Fruit fly (Drosophila melanogaster) whole organism, embryonic: Measurements from ENCODE around the gene CG7985.
A peak's percentile ranks its signal among the peaks of the same experiment; 100 is the strongest.

Experiments
- Aef1 ChIP-seq: fragments of 200-800 bp; sonication (Bioruptor generic); IDR thresholded peaks from 3 replicates; pipeline ENCODE4 v1.3.6; 2022; ENCODE audit warnings: missing biosample characterization, missing genetic modification characterization
- Atf-2 ChIP-seq: fragments of 200-800 bp; sonication (Bioruptor generic); optimal IDR thresholded peaks from 2 replicates; lab custom pipeline; 2016; ENCODE audit warnings: missing biosample characterization, missing genetic modification characterization
- BEAF-32 ChIP-seq: fragments of 200-800 bp; sonication (Bioruptor generic); optimal IDR thresholded peaks from 3 replicates; lab custom pipeline; 2017; ENCODE audit warnings: missing biosample characterization, missing genetic modification characterization, mild to moderate bottlenecking, moderate library complexity, missing genetic modification reagents
- CG10267 ChIP-seq: fragments of 200-800 bp; sonication (Bioruptor generic); optimal IDR thresholded peaks from 2 replicates; lab custom pipeline; 2018; ENCODE audit warnings: missing biosample characterization, mild to moderate bottlenecking, missing genetic modification characterization, moderate library complexity
- CG11723 ChIP-seq: fragments of 200-800 bp; sonication (Bioruptor generic); optimal IDR thresholded peaks from 2 replicates; lab custom pipeline; 2017; ENCODE audit warnings: missing biosample characterization, mild to moderate bottlenecking, missing genetic modification characterization
- CG12744 ChIP-seq: fragments of 200-800 bp; sonication (Bioruptor generic); optimal IDR thresholded peaks from 2 replicates; lab custom pipeline; 2016; ENCODE audit warnings: missing biosample characterization, missing genetic modification characterization
- CG13123 ChIP-seq: fragments of 200-800 bp; sonication (Bioruptor generic); optimal IDR thresholded peaks from 2 replicates; lab custom pipeline; 2016; ENCODE audit warnings: missing biosample characterization, missing genetic modification characterization
- CG13287 ChIP-seq: fragments of 200-800 bp; sonication (Bioruptor generic); IDR thresholded peaks from 2 replicates; pipeline ENCODE4 v1.3.6; 2022; ENCODE audit warnings: missing biosample characterization, missing genetic modification characterization; ENCODE audit not compliant: partially characterized antibody
- CG14710 ChIP-seq: fragments of 200-800 bp; sonication (Bioruptor generic); optimal IDR thresholded peaks from 3 replicates; lab custom pipeline; 2019; ENCODE audit warnings: missing biosample characterization, mild to moderate bottlenecking, missing genetic modification characterization, moderate library complexity
- CG14860 ChIP-seq: fragments of 200-800 bp; sonication (Bioruptor generic); IDR thresholded peaks from 3 replicates; pipeline ENCODE4 v1.3.6; 2022; ENCODE audit warnings: missing biosample characterization, missing genetic modification characterization; ENCODE audit not compliant: partially characterized antibody
- CG1602 ChIP-seq: fragments of 200-800 bp; sonication (Bioruptor generic); optimal IDR thresholded peaks from 3 replicates; lab custom pipeline; 2016; ENCODE audit warnings: missing biosample characterization, missing genetic modification characterization
- CG1603 ChIP-seq: fragments of 200-800 bp; sonication (Bioruptor generic); optimal IDR thresholded peaks from 2 replicates; lab custom pipeline; 2019; ENCODE audit warnings: missing biosample characterization, mild to moderate bottlenecking, missing genetic modification characterization, moderate library complexity
- CG16813 ChIP-seq: fragments of 200-800 bp; sonication (Bioruptor generic); IDR thresholded peaks from 3 replicates; pipeline ENCODE4 v1.3.6; 2022; ENCODE audit warnings: missing biosample characterization, missing genetic modification characterization; ENCODE audit not compliant: partially characterized antibody
- CG2116 ChIP-seq: fragments of 200-800 bp; sonication (Bioruptor generic); optimal IDR thresholded peaks from 3 replicates; lab custom pipeline; 2018; ENCODE audit warnings: missing biosample characterization, mild to moderate bottlenecking, missing genetic modification characterization
- CG30403 ChIP-seq: fragments of 200-800 bp; sonication (Bioruptor generic); optimal IDR thresholded peaks from 3 replicates; lab custom pipeline; 2016; ENCODE audit warnings: missing biosample characterization, missing genetic modification characterization
- CG3407 ChIP-seq: fragments of 200-800 bp; sonication (Bioruptor generic); optimal IDR thresholded peaks from 2 replicates; lab custom pipeline; 2018; ENCODE audit warnings: missing biosample characterization, mild to moderate bottlenecking, missing genetic modification characterization
- CG7372 ChIP-seq: fragments of 200-800 bp; sonication (Bioruptor generic); IDR thresholded peaks from 2 replicates; pipeline ENCODE4 v1.3.6; 2022; ENCODE audit warnings: missing biosample characterization, missing genetic modification characterization
- CG8089 ChIP-seq: fragments of 200-800 bp; sonication (Bioruptor generic); optimal IDR thresholded peaks from 3 replicates; lab custom pipeline; 2016; ENCODE audit warnings: missing biosample characterization, missing genetic modification characterization
- CG8478 ChIP-seq: fragments of >200 bp; optimal IDR thresholded peaks from 2 replicates; lab custom pipeline; 2018
- CG8765 ChIP-seq: fragments of 200-800 bp; sonication (Bioruptor generic); IDR thresholded peaks from 2 replicates; pipeline ENCODE4 v1.3.6; 2022; ENCODE audit warnings: missing biosample characterization, missing genetic modification characterization
- CoRest ChIP-seq: fragments of 200-800 bp; sonication (Bioruptor generic); optimal IDR thresholded peaks from 3 replicates; lab custom pipeline; 2018; ENCODE audit warnings: missing biosample characterization, mild to moderate bottlenecking, missing genetic modification characterization, moderate library complexity
- Doc2 ChIP-seq: fragments of 200-800 bp; sonication (Bioruptor generic); IDR thresholded peaks from 2 replicates; pipeline ENCODE4 v1.3.6; 2022; ENCODE audit warnings: missing biosample characterization, missing genetic modification characterization
- E2f2 ChIP-seq: fragments of 200-800 bp; sonication (Bioruptor generic); IDR thresholded peaks from 2 replicates; pipeline ENCODE4 v1.3.6; 2022; ENCODE audit warnings: missing biosample characterization, missing genetic modification characterization
- HLHmδ ChIP-seq: fragments of 200-800 bp; sonication (Bioruptor generic); optimal IDR thresholded peaks from 2 replicates; lab custom pipeline; 2018; ENCODE audit warnings: missing biosample characterization, mild to moderate bottlenecking, missing genetic modification characterization, moderate library complexity
- Hand ChIP-seq: fragments of 200-800 bp; sonication (Bioruptor generic); optimal IDR thresholded peaks from 2 replicates; lab custom pipeline; 2017; ENCODE audit warnings: mild to moderate bottlenecking, missing biosample characterization, missing genetic modification reagents, missing genetic modification characterization
- NK7.1 ChIP-seq: fragments of 200-800 bp; sonication (Bioruptor generic); optimal IDR thresholded peaks from 3 replicates; lab custom pipeline; 2016; ENCODE audit warnings: missing biosample characterization, missing genetic modification characterization
- Nf-YC ChIP-seq: fragments of 200-800 bp; optimal IDR thresholded peaks from 3 replicates; lab custom pipeline; 2019; ENCODE audit warnings: missing biosample characterization, mild to moderate bottlenecking, missing genetic modification characterization, moderate library complexity
- Opbp ChIP-seq: fragments of 200-800 bp; sonication (Bioruptor generic); IDR thresholded peaks from 3 replicates; pipeline ENCODE4 v1.3.6; 2022; ENCODE audit warnings: missing biosample characterization, missing genetic modification characterization; ENCODE audit not compliant: partially characterized antibody
- Poxn ChIP-seq: fragments of 200-800 bp; sonication (Bioruptor generic); IDR thresholded peaks from 2 replicates; pipeline ENCODE4 v1.3.6; 2022; ENCODE audit warnings: missing biosample characterization, missing genetic modification characterization
- Spps ChIP-seq: fragments of 200-800 bp; sonication (Bioruptor generic); optimal IDR thresholded peaks from 2 replicates; lab custom pipeline; 2018; ENCODE audit warnings: missing biosample characterization, mild to moderate bottlenecking, missing genetic modification characterization
- Usf ChIP-seq: fragments of 200-800 bp; sonication (Bioruptor generic); optimal IDR thresholded peaks from 2 replicates; lab custom pipeline; 2017; ENCODE audit warnings: missing genotype, missing biosample characterization, missing genetic modification characterization
- YL-1 ChIP-seq: fragments of 200-800 bp; sonication (Bioruptor generic); optimal IDR thresholded peaks from 3 replicates; lab custom pipeline; 2017; ENCODE audit warnings: missing biosample characterization, mild to moderate bottlenecking, missing genetic modification characterization
- amos ChIP-seq: fragments of 200-800 bp; sonication (Bioruptor generic); IDR thresholded peaks from 2 replicates; pipeline ENCODE4 v1.3.6; 2022; ENCODE audit warnings: missing biosample characterization, missing genetic modification characterization; ENCODE audit not compliant: partially characterized antibody
- bcd ChIP-seq: fragments of 200-800 bp; sonication (Bioruptor generic); optimal IDR thresholded peaks from 2 replicates; lab custom pipeline; 2017; ENCODE audit warnings: missing biosample characterization, mild to moderate bottlenecking, missing genetic modification characterization
- ems ChIP-seq: fragments of 200-800 bp; sonication (Bioruptor generic); optimal IDR thresholded peaks from 3 replicates; lab custom pipeline; 2016; ENCODE audit warnings: missing biosample characterization, missing genetic modification characterization
- exex ChIP-seq: fragments of 200-800 bp; sonication (Bioruptor generic); optimal IDR thresholded peaks from 4 replicates; lab custom pipeline; 2018; ENCODE audit warnings: missing biosample characterization, mild to moderate bottlenecking, missing genetic modification characterization, moderate library complexity
- grn ChIP-seq: fragments of 200-800 bp; sonication (Bioruptor generic); optimal IDR thresholded peaks from 3 replicates; lab custom pipeline; 2017; ENCODE audit warnings: missing biosample characterization, missing genetic modification characterization
- klu ChIP-seq: fragments of 200-800 bp; sonication (Bioruptor generic); IDR thresholded peaks from 2 replicates; pipeline ENCODE4 v1.3.6; 2022; ENCODE audit warnings: missing biosample characterization, missing genetic modification characterization
- mld ChIP-seq: fragments of 200-800 bp; sonication (Bioruptor generic); IDR thresholded peaks from 3 replicates; pipeline ENCODE4 v1.3.6; 2022; ENCODE audit warnings: missing biosample characterization, missing genetic modification characterization; ENCODE audit not compliant: partially characterized antibody
- pnt ChIP-seq: fragments of 200-800 bp; sonication (Bioruptor generic); optimal IDR thresholded peaks from 3 replicates; lab custom pipeline; 2016; ENCODE audit warnings: missing biosample characterization, missing genetic modification characterization
- sima ChIP-seq: fragments of 200-800 bp; sonication (Bioruptor generic); optimal IDR thresholded peaks from 2 replicates; lab custom pipeline; 2016; ENCODE audit warnings: missing biosample characterization, missing genetic modification characterization
- sob ChIP-seq: fragments of 200-800 bp; sonication (Bioruptor generic); IDR thresholded peaks from 2 replicates; pipeline ENCODE4 v1.3.6; 2022; ENCODE audit warnings: missing biosample characterization, missing genetic modification characterization
- vnd ChIP-seq: fragments of 200-800 bp; sonication (Bioruptor generic); IDR thresholded peaks from 3 replicates; pipeline ENCODE4 v1.3.6; 2022; ENCODE audit warnings: missing biosample characterization, missing genetic modification characterization; ENCODE audit not compliant: partially characterized antibody

CG7985 gene

dm6 chr3R:18226043-18226808 lies 26.6 kb downstream of the CG7985 start, which contains the start of the genes CG7168 and Mdh2 (continued):
- TF ChIP-seq CG10267 (tag; lab: Kevin White, UChicago) (peak; percentile 16), klu (GFP tag; lab: Robert Waterston, UW) (peak; percentile 30; the same call in 1 of the 2 replicates), CG2116 (peak; percentile 98), Spps (tag; lab: Kevin White, UChicago) (no peak), CoRest (tag; lab: Kevin White, UChicago) (peak; percentile 15), NK7.1 (GFP tag; lab: Kevin White, UChicago) (no peak), Opbp (peak; percentile 87; the same call in 2 of the 3 replicates), CG8089 (GFP tag; lab: Kevin White, UChicago) (no peak), Poxn (GFP tag; lab: Robert Waterston, UW) (no peak), CG11723 (GFP tag; lab: Kevin White, UChicago) (no peak), CG14860 (peak; percentile 79), Hand (GFP tag; lab: Kevin White, UChicago) (no peak), Usf (GFP tag; lab: Kevin White, UChicago) (no peak), CG30403 (GFP tag; lab: Kevin White, UChicago) (peak; percentile 7), Doc2 (GFP tag; lab: Robert Waterston, UW) (no peak), bcd (peak; percentile 16), Aef1 (GFP tag; lab: Robert Waterston, UW) (peak; percentile 11; the same call in 1 of the 3 replicates), CG7372 (no peak), CG14710 (peak; percentile 50), CG1603 (tag; lab: Kevin White, UChicago) (peak; percentile 53), CG13123 (GFP tag; lab: Kevin White, UChicago) (no peak), HLHmδ (GFP tag; lab: Kevin White, UChicago) (no peak), CG8765 (GFP tag; lab: Robert Waterston, UW) (no peak), Nf-YC (tag; lab: Kevin White, UChicago) (peak; percentile 83), amos (peak; percentile 79), pnt (GFP tag; lab: Kevin White, UChicago) (no peak), CG8478 (no peak), Atf-2 (GFP tag; lab: Kevin White, UChicago) (no peak), sob (GFP tag; lab: Robert Waterston, UW) (no peak), CG12744 (no peak), CG16813 (GFP tag; lab: Robert Waterston, UW) (peak; percentile 81), E2f2 (GFP tag; lab: Robert Waterston, UW) (peak; percentile 80), ems (GFP tag; lab: Kevin White, UChicago) (no peak), YL-1 (GFP tag; lab: Kevin White, UChicago) (peak; percentile 0), BEAF-32 (GFP tag; lab: Kevin White, UChicago) (peak; percentile 81), mld (GFP tag; lab: Robert Waterston, UW) (peak; percentile 73; the same call in 2 of the 3 replicates), grn (no peak), exex (tag; lab: Kevin White, UChicago) (no peak), CG1602 (GFP tag; lab: Kevin White, UChicago) (no peak), sima (GFP tag; lab: Kevin White, UChicago) (no peak), vnd (GFP tag; lab: Robert Waterston, UW) (peak; percentile 81), CG3407 (GFP tag; lab: Kevin White, UChicago) (no peak), CG13287 (GFP tag; lab: Robert Waterston, UW) (peak; percentile 87)
